Fruit fly (Drosophila melanogaster) whole organism, embryonic: ENCODE data around the gene Cys.

Source experiments
- CG10543 ChIP-seq: fragments of 200-800 bp; sonication (Bioruptor generic); optimal IDR thresholded peaks from 3 replicates; lab custom pipeline; 2017; ENCODE audit warnings: missing biosample characterization, mild to moderate bottlenecking, missing genetic modification characterization, moderate library complexity
- CG10959 ChIP-seq: fragments of 200-800 bp; sonication (Bioruptor generic); IDR thresholded peaks from 2 replicates; pipeline ENCODE4 v1.3.6; 2022; ENCODE audit warnings: missing biosample characterization, missing genetic modification characterization
- CG11723 ChIP-seq: fragments of 200-800 bp; sonication (Bioruptor generic); optimal IDR thresholded peaks from 2 replicates; lab custom pipeline; 2017; ENCODE audit warnings: missing biosample characterization, mild to moderate bottlenecking, missing genetic modification characterization
- CG12071 ChIP-seq: fragments of 200-800 bp; sonication (Bioruptor generic); optimal IDR thresholded peaks from 3 replicates; lab custom pipeline; 2018; ENCODE audit warnings: missing biosample characterization, mild to moderate bottlenecking, missing genetic modification characterization
- CG12744 ChIP-seq: fragments of 200-800 bp; sonication (Bioruptor generic); optimal IDR thresholded peaks from 2 replicates; lab custom pipeline; 2016; ENCODE audit warnings: missing biosample characterization, missing genetic modification characterization
- CG13775 ChIP-seq: fragments of 200-800 bp; sonication (Bioruptor generic); optimal IDR thresholded peaks from 3 replicates; lab custom pipeline; 2017; ENCODE audit warnings: missing biosample characterization, mild to moderate bottlenecking, missing genetic modification characterization
- CG17359 ChIP-seq: fragments of 200-800 bp; sonication (Bioruptor generic); optimal IDR thresholded peaks from 3 replicates; lab custom pipeline; 2018; ENCODE audit warnings: missing biosample characterization, mild to moderate bottlenecking, missing genetic modification characterization, moderate library complexity
- CG17912 ChIP-seq: fragments of 200-800 bp; sonication (Bioruptor generic); optimal IDR thresholded peaks from 2 replicates; lab custom pipeline; 2018; ENCODE audit warnings: missing biosample characterization, mild to moderate bottlenecking, missing genetic modification characterization
- CG18262 ChIP-seq: fragments of 200-800 bp; optimal IDR thresholded peaks from 3 replicates; lab custom pipeline; 2019; ENCODE audit warnings: missing biosample characterization, mild to moderate bottlenecking, missing genetic modification characterization, moderate library complexity
- CG18619 ChIP-seq: fragments of 200-800 bp; sonication (Bioruptor generic); optimal IDR thresholded peaks from 3 replicates; lab custom pipeline; 2017; ENCODE audit warnings: missing biosample characterization, mild to moderate bottlenecking, missing genetic modification characterization
- CG18764 ChIP-seq: fragments of 200-800 bp; sonication (Bioruptor generic); optimal IDR thresholded peaks from 3 replicates; lab custom pipeline; 2016; ENCODE audit warnings: missing biosample characterization, missing genetic modification characterization
- CG32532 ChIP-seq: fragments of 200-800 bp; sonication (Bioruptor generic); IDR thresholded peaks from 2 replicates; pipeline ENCODE4 v1.3.6; 2022; ENCODE audit warnings: missing biosample characterization, missing genetic modification characterization
- CG32772 ChIP-seq: fragments of 200-800 bp; sonication (Bioruptor generic); IDR thresholded peaks from 2 replicates; pipeline ENCODE4 v1.3.6; 2022; ENCODE audit warnings: missing biosample characterization, missing genetic modification characterization
- CG34422 ChIP-seq: fragments of 200-800 bp; sonication (Bioruptor generic); IDR thresholded peaks from 3 replicates; pipeline ENCODE4 v1.3.6; 2022; ENCODE audit warnings: missing biosample characterization, missing genetic modification characterization
- CG3838 ChIP-seq: fragments of 200-800 bp; sonication (Bioruptor generic); optimal IDR thresholded peaks from 3 replicates; lab custom pipeline; 2016; ENCODE audit warnings: missing biosample characterization, missing genetic modification characterization
- CG4360 ChIP-seq: fragments of 200-800 bp; sonication (Bioruptor generic); IDR thresholded peaks from 2 replicates; pipeline ENCODE4 v1.3.6; 2022; ENCODE audit warnings: missing biosample characterization, missing genetic modification characterization
- CG5953 ChIP-seq: fragments of 200-800 bp; sonication (Bioruptor generic); IDR thresholded peaks from 2 replicates; pipeline ENCODE4 v1.3.6; 2022; ENCODE audit warnings: missing biosample characterization, missing genetic modification characterization
- CG6765 ChIP-seq: fragments of 200-800 bp; sonication (Bioruptor generic); optimal IDR thresholded peaks from 3 replicates; lab custom pipeline; 2017; ENCODE audit warnings: missing biosample characterization, mild to moderate bottlenecking, missing genetic modification characterization
- CG7271 ChIP-seq: fragments of 200-800 bp; sonication (Bioruptor generic); optimal IDR thresholded peaks from 2 replicates; lab custom pipeline; 2018; ENCODE audit warnings: missing biosample characterization, mild to moderate bottlenecking, missing genetic modification characterization, moderate library complexity
- CG7928 ChIP-seq: fragments of 200-800 bp; sonication (Bioruptor generic); optimal IDR thresholded peaks from 2 replicates; lab custom pipeline; 2017; ENCODE audit warnings: missing biosample characterization, mild to moderate bottlenecking, missing genetic modification characterization
- CG8089 ChIP-seq: fragments of 200-800 bp; sonication (Bioruptor generic); optimal IDR thresholded peaks from 3 replicates; lab custom pipeline; 2016; ENCODE audit warnings: missing biosample characterization, missing genetic modification characterization
- CG8478 ChIP-seq: fragments of >200 bp; optimal IDR thresholded peaks from 2 replicates; lab custom pipeline; 2018
- D19A ChIP-seq: fragments of 200-800 bp; optimal IDR thresholded peaks from 3 replicates; lab custom pipeline; 2019; ENCODE audit warnings: missing biosample characterization, mild to moderate bottlenecking, missing genetic modification characterization, moderate library complexity
- E2f1 ChIP-seq: fragments of 200-800 bp; sonication (Bioruptor generic); IDR thresholded peaks from 2 replicates; pipeline ENCODE4 v1.3.6; 2022; ENCODE audit warnings: missing biosample characterization, missing genetic modification characterization
- ERR ChIP-seq: fragments of 200-800 bp; sonication (Bioruptor generic); optimal IDR thresholded peaks from 2 replicates; lab custom pipeline; 2016; ENCODE audit warnings: missing biosample characterization, missing genetic modification characterization
- HLH3B ChIP-seq: fragments of 200-800 bp; sonication (Bioruptor generic); IDR thresholded peaks from 2 replicates; pipeline ENCODE4 v1.3.6; 2022; ENCODE audit warnings: missing biosample characterization, missing genetic modification characterization
- HmgZ ChIP-seq: fragments of 200-800 bp; sonication (Bioruptor generic); optimal IDR thresholded peaks from 2 replicates; lab custom pipeline; 2018; ENCODE audit warnings: missing biosample characterization, mild to moderate bottlenecking, missing genetic modification characterization
- Hr39 ChIP-seq: fragments of >200 bp; optimal IDR thresholded peaks from 2 replicates; lab custom pipeline; 2017
- Hr78 ChIP-seq, 2 experiments: fragments of 200-800 bp in 1 of 2; fragments of >200 bp in 1 of 2; sonication (Bioruptor generic) in 1 of 2; optimal IDR thresholded peaks; 2 replicates each; lab custom pipeline; 2017 to 2019; ENCODE audit warnings: missing biosample characterization in 2 of 2, missing genetic modification characterization in 2 of 2, mild to moderate bottlenecking in 1 of 2, moderate library complexity in 1 of 2
- Lim3 ChIP-seq: fragments of 200-800 bp; sonication (Bioruptor generic); IDR thresholded peaks from 2 replicates; pipeline ENCODE4 v1.3.6; 2022; ENCODE audit warnings: missing biosample characterization, missing genetic modification characterization
- Lpt ChIP-seq: fragments of >200 bp; optimal IDR thresholded peaks from 2 replicates; lab custom pipeline; 2018; ENCODE audit warnings: missing biosample characterization, missing genetic modification characterization
- MBD-R2 ChIP-seq: fragments of 200-800 bp; sonication (Bioruptor generic); IDR thresholded peaks from 2 replicates; pipeline ENCODE4 v1.3.6; 2022; ENCODE audit warnings: missing biosample characterization, missing genetic modification characterization
- Mes4 ChIP-seq: fragments of 200-800 bp; sonication (Bioruptor generic); optimal IDR thresholded peaks from 2 replicates; lab custom pipeline; 2016; ENCODE audit warnings: missing biosample characterization, missing genetic modification characterization
- NC2β ChIP-seq: fragments of 200-800 bp; sonication (Bioruptor generic); optimal IDR thresholded peaks from 2 replicates; lab custom pipeline; 2016; ENCODE audit warnings: missing biosample characterization, missing genetic modification characterization
- Oaz ChIP-seq: fragments of 200-800 bp; sonication (Bioruptor generic); IDR thresholded peaks from 2 replicates; pipeline ENCODE4 v1.3.6; 2022; ENCODE audit warnings: missing biosample characterization, missing genetic modification characterization
- Oli ChIP-seq: fragments of 200-800 bp; sonication (Bioruptor generic); optimal IDR thresholded peaks from 2 replicates; lab custom pipeline; 2018; ENCODE audit warnings: missing biosample characterization, mild to moderate bottlenecking, missing genetic modification characterization, moderate library complexity
- Rx ChIP-seq: fragments of 200-800 bp; sonication (Bioruptor generic); IDR thresholded peaks from 2 replicates; pipeline ENCODE4 v1.3.6; 2022; ENCODE audit warnings: missing biosample characterization, missing genetic modification characterization
- Sry-β ChIP-seq: fragments of 200-800 bp; sonication (Bioruptor generic); optimal IDR thresholded peaks from 2 replicates; lab custom pipeline; 2018; ENCODE audit warnings: missing biosample characterization, mild to moderate bottlenecking, missing genetic modification characterization, moderate library complexity
- ap ChIP-seq: fragments of 200-800 bp; sonication (Bioruptor generic); IDR thresholded peaks from 2 replicates; pipeline ENCODE4 v1.3.6; 2022; ENCODE audit warnings: missing biosample characterization, missing genetic modification characterization
- bsh ChIP-seq, 2 experiments: fragments of 200-800 bp; sonication (Bioruptor generic); optimal IDR thresholded peaks; 2 replicates each; lab custom pipeline; 2017 to 2018; ENCODE audit warnings: mild to moderate bottlenecking in 2 of 2, missing biosample characterization in 2 of 2, missing genetic modification characterization in 2 of 2, moderate library complexity in 1 of 2
- cg ChIP-seq: fragments of 200-800 bp; sonication (Bioruptor generic); optimal IDR thresholded peaks from 3 replicates; lab custom pipeline; 2019; ENCODE audit warnings: missing biosample characterization, mild to moderate bottlenecking, missing genetic modification characterization, moderate library complexity
- da ChIP-seq: fragments of 200-800 bp; sonication (Bioruptor generic); optimal IDR thresholded peaks from 2 replicates; lab custom pipeline; 2016; ENCODE audit warnings: missing biosample characterization, missing genetic modification characterization
- en ChIP-seq: fragments of 200-800 bp; sonication (Bioruptor generic); optimal IDR thresholded peaks from 2 replicates; lab custom pipeline; 2016; ENCODE audit warnings: missing biosample characterization, missing genetic modification characterization
- fd102C ChIP-seq: fragments of 200-800 bp; sonication (Bioruptor generic); optimal IDR thresholded peaks from 2 replicates; lab custom pipeline; 2018; ENCODE audit warnings: missing biosample characterization, mild to moderate bottlenecking, missing genetic modification characterization, moderate library complexity
- gcm ChIP-seq: fragments of 200-800 bp; sonication (Bioruptor generic); optimal IDR thresholded peaks from 2 replicates; lab custom pipeline; 2019; ENCODE audit warnings: missing biosample characterization, mild to moderate bottlenecking, missing genetic modification characterization, moderate library complexity
- gt ChIP-seq: fragments of 200-800 bp; sonication (Bioruptor generic); IDR thresholded peaks from 2 replicates; pipeline ENCODE4 v1.3.6; 2022; ENCODE audit warnings: missing biosample characterization, missing genetic modification characterization
- hbn ChIP-seq: fragments of 200-800 bp; sonication (Bioruptor generic); IDR thresholded peaks from 2 replicates; pipeline ENCODE4 v1.3.6; 2022; ENCODE audit warnings: missing biosample characterization, missing genetic modification characterization; ENCODE audit not compliant: partially characterized antibody
- pnt ChIP-seq: fragments of 200-800 bp; sonication (Bioruptor generic); optimal IDR thresholded peaks from 3 replicates; lab custom pipeline; 2016; ENCODE audit warnings: missing biosample characterization, missing genetic modification characterization
- run ChIP-seq: fragments of 200-800 bp; sonication (Bioruptor generic); optimal IDR thresholded peaks from 3 replicates; lab custom pipeline; 2018; ENCODE audit warnings: missing biosample characterization, mild to moderate bottlenecking, missing genetic modification characterization
- slou ChIP-seq: fragments of 200-800 bp; sonication (Bioruptor generic); optimal IDR thresholded peaks from 3 replicates; lab custom pipeline; 2016; ENCODE audit warnings: missing biosample characterization, missing genetic modification characterization
- tna ChIP-seq: fragments of 200-800 bp; sonication (Bioruptor generic); IDR thresholded peaks from 2 replicates; pipeline ENCODE4 v1.3.6; 2022; ENCODE audit warnings: missing biosample characterization, missing genetic modification characterization; ENCODE audit not compliant: partially characterized antibody

Gene Cys

dm6 chr3R:14574962-14575717 is 5.7 kb upstream of the Cys start (continued):
- TF ChIP-seq CG7928 (GFP tag; lab: Kevin White, UChicago) (peak; percentile 13), D19A (peak; percentile 72), CG18262 (tag; lab: Kevin White, UChicago) (peak; percentile 77), Hr78 (GFP tag; optimal IDR thresholded peaks at IDR 0.05; lab: Kevin White, UChicago) (peak in 1 of 2 experiments; percentile 5), CG10543 (peak; percentile 74), cg (no peak), fd102C (no peak), Oaz (GFP tag; lab: Robert Waterston, UW) (no peak), CG32532 (peak; percentile 76), CG4360 (GFP tag; lab: Robert Waterston, UW) (no peak), Mes4 (GFP tag; lab: Kevin White, UChicago) (no peak), gt (GFP tag; lab: Robert Waterston, UW) (no peak), en (no peak), NC2β (GFP tag; lab: Kevin White, UChicago) (no peak), gcm (GFP tag; lab: Kevin White, UChicago) (peak; percentile 46), CG5953 (GFP tag; lab: Robert Waterston, UW) (no peak), hbn (GFP tag; lab: Robert Waterston, UW) (no peak; the same call in 1 of the 2 replicates), CG3838 (GFP tag; lab: Kevin White, UChicago) (peak; percentile 23), HmgZ (tag; lab: Kevin White, UChicago) (peak; percentile 32), CG32772 (peak; percentile 64), CG13775 (peak; percentile 79), pnt (GFP tag; lab: Kevin White, UChicago) (peak; percentile 68), CG12744 (peak; percentile 15), CG6765 (GFP tag; lab: Kevin White, UChicago) (peak; percentile 63), ERR (GFP tag; lab: Kevin White, UChicago) (no peak), CG8089 (peak; percentile 49), CG17359 (tag; lab: Kevin White, UChicago) (peak; percentile 72), CG10959 (GFP tag; lab: Robert Waterston, UW) (no peak), Lpt (no peak), CG18619 (GFP tag; lab: Kevin White, UChicago) (peak; percentile 70), da (GFP tag; lab: Kevin White, UChicago) (peak; percentile 8), Rx (no peak; the same call in 1 of the 2 replicates), ap (GFP tag; lab: Robert Waterston, UW) (no peak), tna (GFP tag; lab: Robert Waterston, UW) (no peak), CG18764 (GFP tag; lab: Kevin White, UChicago) (peak; percentile 66), CG17912 (GFP tag; lab: Kevin White, UChicago) (no peak), Lim3 (GFP tag; lab: Robert Waterston, UW) (no peak), slou (GFP tag; lab: Kevin White, UChicago) (peak; percentile 52), CG8478 (lab: Kevin White, UChicago) (no peak), CG12071 (GFP tag; lab: Kevin White, UChicago) (no peak), E2f1 (GFP tag; lab: Robert Waterston, UW) (peak; percentile 65), MBD-R2 (GFP tag; lab: Robert Waterston, UW) (peak; percentile 39), CG11723 (GFP tag; lab: Kevin White, UChicago) (peak; percentile 46), Oli (tag; lab: Kevin White, UChicago) (peak; percentile 75), bsh (GFP tag; optimal IDR thresholded peaks at IDR 0.05; lab: Kevin White, UChicago) (peak in 1 of 2 experiments; percentile 71), Hr39 (lab: Kevin White, UChicago) (no peak), HLH3B (peak; percentile 57), CG7271 (tag; lab: Kevin White, UChicago) (peak; percentile 6), Sry-β (GFP tag; lab: Kevin White, UChicago) (peak; percentile 86), CG34422 (GFP tag; lab: Robert Waterston, UW) (no peak), run (tag; lab: Kevin White, UChicago) (no peak)
